Worm (Caenorhabditis elegans): ENCODE measurements around the gene C07G1.6.

Gene C07G1.6

DNA sequence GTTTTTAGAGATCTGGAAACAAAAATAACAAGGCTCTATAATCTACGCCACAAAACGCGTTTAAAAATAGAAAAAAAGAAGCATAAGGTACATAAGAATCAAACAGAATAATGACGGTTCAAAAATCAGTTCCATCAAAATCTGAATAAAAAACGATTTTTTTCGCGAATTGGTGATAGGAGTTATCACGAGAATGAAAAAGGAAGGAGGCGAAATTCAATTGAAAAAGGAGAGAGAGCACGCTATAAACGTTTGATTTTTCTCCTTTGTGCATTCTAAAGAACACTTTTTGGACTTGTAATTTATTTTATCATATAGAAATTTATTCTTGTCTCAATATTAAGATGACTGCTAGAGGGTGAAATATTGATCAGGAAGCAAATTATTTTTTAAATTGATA, 41.1 kb upstream of the C07G1.6 start:
- no peak for TF ChIP-seq lsy-12 (tag; optimal IDR thresholded peaks at IDR 0.05)
- TF ChIP-seq pqm-1 (tag; optimal IDR thresholded peaks at IDR 0.05) = peak; percentile 71
- no peak for TF ChIP-seq ztf-11 (tag; optimal IDR thresholded peaks at IDR 0.05)
- TF ChIP-seq jun-1 (tag; optimal IDR thresholded peaks at IDR 0.05) = peak; percentile 8
- no peak for TF ChIP-seq aly-2 (tag; optimal IDR thresholded peaks at IDR 0.05)
- TF ChIP-seq nhr-11 (tag; optimal IDR thresholded peaks at IDR 0.05) = no peak
- TF ChIP-seq elt-1 (tag; optimal IDR thresholded peaks at IDR 0.05) = no peak
- no peak for TF ChIP-seq nhr-12 (tag; optimal IDR thresholded peaks at IDR 0.05)
- TF ChIP-seq ZK546.5 (tag; optimal IDR thresholded peaks at IDR 0.05) = no peak
- TF ChIP-seq elt-2 (tag; optimal IDR thresholded peaks at IDR 0.05) = peak; percentile 82
- no peak for TF ChIP-seq lin-15B (tag; optimal IDR thresholded peaks at IDR 0.05)
- TF ChIP-seq ceh-16 (tag; optimal IDR thresholded peaks at IDR 0.05) = no peak

DNA sequence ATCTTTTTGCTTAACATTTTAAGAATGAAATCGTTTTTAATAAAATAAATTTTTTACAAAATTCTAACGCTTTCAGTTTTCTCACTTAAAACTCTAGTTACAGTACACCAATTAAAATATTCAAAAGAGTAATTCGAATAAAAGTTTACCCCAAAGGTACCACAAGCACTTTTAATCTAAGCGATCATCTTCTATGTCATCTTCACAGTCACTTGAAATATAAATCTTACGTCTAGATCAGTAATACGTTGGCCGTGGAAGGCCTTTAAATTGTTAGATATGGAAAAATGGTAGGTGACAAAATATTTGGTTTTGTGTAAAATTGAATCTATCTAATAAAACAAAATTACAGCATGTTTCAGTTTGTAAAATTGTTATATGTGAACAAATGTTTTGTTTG, 37.1 kb upstream of the C07G1.6 start:
- peak; percentile 34 for TF ChIP-seq nhr-23 (tag; optimal IDR thresholded peaks at IDR 0.05)
- TF ChIP-seq elt-1 (tag; optimal IDR thresholded peaks at IDR 0.05) = peak; percentile 94
- no peak for TF ChIP-seq snpc-4 (tag; optimal IDR thresholded peaks at IDR 0.05)

DNA sequence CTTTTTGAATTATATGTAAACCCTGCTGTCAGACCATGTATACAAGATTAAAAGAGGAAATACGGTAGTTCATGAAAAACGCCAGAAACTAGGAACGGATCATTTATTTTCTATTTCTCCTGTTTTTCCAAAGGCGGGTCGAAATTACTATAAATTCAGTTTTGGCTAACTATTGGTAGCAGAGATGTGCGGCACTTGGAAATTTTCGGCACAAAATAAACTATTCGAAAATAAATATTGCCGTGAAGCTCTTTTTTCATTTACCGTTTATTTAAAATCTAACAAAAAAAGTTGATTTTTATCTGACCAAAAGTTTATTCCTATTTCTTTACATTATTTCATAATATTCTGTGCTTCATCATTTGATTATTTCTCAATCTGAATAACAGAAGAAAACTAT, 33.9 kb upstream of the C07G1.6 start, which contains the start of gene T09A12.1:
T09A12.1 (plus strand) TSS at position 301 of the 400 bp plus-strand sequence.
- TF ChIP-seq ama-1 (optimal IDR thresholded peaks at IDR 0.05) (no peak), nhr-25 (tag; optimal IDR thresholded peaks at IDR 0.05) (no peak), zag-1 (tag; optimal IDR thresholded peaks at IDR 0.05) (no peak)

DNA sequence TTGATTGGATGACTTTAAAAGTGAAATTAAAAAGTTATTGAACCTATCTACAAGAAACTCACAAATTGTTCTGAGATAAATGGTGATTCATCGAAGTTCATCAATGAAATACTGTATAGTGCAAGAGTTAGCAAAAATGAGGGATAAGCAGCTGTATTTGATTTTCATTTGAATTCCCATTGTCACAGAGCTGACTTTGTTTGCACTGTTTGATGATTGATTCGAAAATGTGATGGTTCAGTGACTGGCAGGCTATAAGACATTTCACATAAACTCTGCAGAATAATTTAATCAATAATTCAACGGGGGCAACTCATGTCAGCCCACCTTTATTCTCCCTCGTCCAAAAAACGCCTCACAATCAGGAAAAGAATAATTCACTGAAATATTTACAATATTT, 33.4 kb upstream of the C07G1.6 start, which contains the start of gene T09A12.8:
T09A12.8 (minus strand) TSS at position 101 of the 400 bp plus-strand sequence.
- no peak for TF ChIP-seq elt-2 (tag; optimal IDR thresholded peaks at IDR 0.05)
- TF ChIP-seq ZK546.5 (tag; optimal IDR thresholded peaks at IDR 0.05) = no peak
- no peak for TF ChIP-seq ama-1 (optimal IDR thresholded peaks at IDR 0.05)
- TF ChIP-seq nhr-43 (tag; optimal IDR thresholded peaks at IDR 0.05; ENCODE audit: poor library complexity, severe bottlenecking) = no peak
- no peak for TF ChIP-seq nhr-23 (tag; optimal IDR thresholded peaks at IDR 0.05)
- TF ChIP-seq zag-1 (tag; optimal IDR thresholded peaks at IDR 0.05) = no peak
- no peak for TF ChIP-seq nfya-1 (tag; optimal IDR thresholded peaks at IDR 0.05; ENCODE audit: insufficient read depth)
- TF ChIP-seq nhr-11 (tag; optimal IDR thresholded peaks at IDR 0.05) = no peak
- TF ChIP-seq lsy-12 (tag; optimal IDR thresholded peaks at IDR 0.05) = no peak
- TF ChIP-seq nhr-237 (tag; optimal IDR thresholded peaks at IDR 0.05) = no peak
- no peak for TF ChIP-seq ceh-82 (tag; optimal IDR thresholded peaks at IDR 0.05)
- TF ChIP-seq unc-62 (GFP tag; optimal IDR thresholded peaks at IDR 0.05) = no peak
- no peak for TF ChIP-seq ceh-28 (tag; optimal IDR thresholded peaks at IDR 0.05)
- no peak for TF ChIP-seq unc-39 (tag; optimal IDR thresholded peaks at IDR 0.05)

DNA sequence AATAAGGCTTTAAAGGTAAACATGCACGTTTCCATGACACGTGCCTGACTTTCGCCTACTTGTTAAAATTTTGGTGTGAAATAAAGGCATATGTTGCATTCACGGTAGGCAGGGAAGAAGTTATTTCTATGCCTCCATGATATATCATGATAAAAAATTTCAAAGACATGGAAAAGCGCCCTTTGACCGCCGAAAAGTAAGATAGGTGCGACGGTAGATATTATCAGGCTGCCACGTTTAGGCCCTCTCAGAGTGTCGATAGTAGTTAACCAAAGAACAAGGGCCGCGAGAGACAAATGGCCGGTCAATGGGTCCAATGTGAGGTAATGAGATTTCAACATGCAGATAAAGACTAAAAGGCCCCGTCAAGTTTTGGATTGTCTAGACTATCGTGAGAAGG, 33.0 kb upstream of the C07G1.6 start:
- TF ChIP-seq nhr-23 (tag; optimal IDR thresholded peaks at IDR 0.05) (peak; percentile 50), daf-12 (tag; optimal IDR thresholded peaks at IDR 0.05) (no peak), elt-1 (tag; optimal IDR thresholded peaks at IDR 0.05) (peak; percentile 80)

DNA sequence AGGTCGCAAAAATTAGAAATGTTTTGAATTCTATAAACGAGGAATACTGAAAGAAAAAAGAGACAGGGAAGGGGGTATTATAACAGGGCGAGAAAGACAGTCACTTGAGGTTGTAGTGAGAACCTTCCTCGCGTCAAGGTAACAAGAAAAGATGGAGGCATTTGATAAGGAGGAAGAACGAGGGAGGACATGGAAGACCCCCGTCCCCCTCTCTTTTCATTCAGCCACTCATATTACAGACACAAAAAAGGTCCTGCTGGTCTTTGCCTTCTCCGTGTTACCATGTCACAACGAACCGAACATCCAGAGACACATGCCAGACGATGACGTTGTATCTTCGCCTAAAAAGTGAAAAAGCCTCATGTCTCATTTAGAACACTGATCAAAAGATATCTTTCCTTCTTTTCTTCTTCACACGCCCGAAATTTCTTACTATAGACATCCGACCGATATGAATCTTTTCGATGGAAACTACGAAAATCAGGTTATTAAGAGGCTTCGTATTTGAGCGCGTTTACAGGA, 31.2 kb upstream of the C07G1.6 start:
- TF ChIP-seq nhr-43 (tag; optimal IDR thresholded peaks at IDR 0.05; ENCODE audit: poor library complexity, severe bottlenecking) = peak; percentile 8
- TF ChIP-seq pqm-1 (tag; optimal IDR thresholded peaks at IDR 0.05) = no peak
- no peak for TF ChIP-seq nhr-76 (tag; optimal IDR thresholded peaks at IDR 0.05)
- peak; percentile 36 for TF ChIP-seq elt-1 (tag; optimal IDR thresholded peaks at IDR 0.05)
- TF ChIP-seq egl-27 (tag; optimal IDR thresholded peaks at IDR 0.05) = no peak
- peak; percentile 17 for TF ChIP-seq nhr-23 (tag; optimal IDR thresholded peaks at IDR 0.05)
- TF ChIP-seq elt-3 (tag; optimal IDR thresholded peaks at IDR 0.05) = peak in 1 of 3 experiments; percentile 3
- TF ChIP-seq fkh-10 (GFP tag; optimal IDR thresholded peaks at IDR 0.05) = no peak
- TF ChIP-seq snpc-4 (tag; optimal IDR thresholded peaks at IDR 0.05) = no peak
- peak; percentile 38 for TF ChIP-seq nhr-25 (tag; optimal IDR thresholded peaks at IDR 0.05)
- TF ChIP-seq ceh-9 (tag; optimal IDR thresholded peaks at IDR 0.05) = no peak
- no peak for TF ChIP-seq lin-39 (tag; optimal IDR thresholded peaks at IDR 0.05)

Data from whole organism, L3 larva.